Worm (Caenorhabditis elegans): ENCODE measurements around the gene M04D8.7.

- no peak for TF ChIP-seq ztf-6 (GFP tag; IDR thresholded peaks at IDR 0.05)
- no peak for TF ChIP-seq ztf-18 (tag; optimal IDR thresholded peaks at IDR 0.05)
- TF ChIP-seq let-526 (GFP tag; IDR thresholded peaks at IDR 0.05) = no peak
- no peak for TF ChIP-seq dpff-1 (tag; optimal IDR thresholded peaks at IDR 0.05)
- no peak for TF ChIP-seq nfyb-1 (GFP tag; IDR thresholded peaks at IDR 0.05)
- no peak for TF ChIP-seq him-1 (tag; optimal IDR thresholded peaks at IDR 0.05)
- no peak for TF ChIP-seq Y95B8A.8 (GFP tag; IDR thresholded peaks at IDR 0.05)
- TF ChIP-seq Y56A3A.18 (GFP tag; IDR thresholded peaks at IDR 0.05) = no peak
- no peak for TF ChIP-seq egrh-3 (GFP tag; IDR thresholded peaks at IDR 0.05)
- no peak for TF ChIP-seq attf-6 (GFP tag; IDR thresholded peaks at IDR 0.05)
- TF ChIP-seq dpl-1 (GFP tag; optimal IDR thresholded peaks at IDR 0.05) = no peak
- no peak for TF ChIP-seq gei-17 (GFP tag; optimal IDR thresholded peaks at IDR 0.05)
Observed at ce11 chrIII:9999235-9999634, 38.0 kb upstream of the M04D8.7 start, which contains the start of gene C05B5.17.
